Worm (Caenorhabditis elegans) whole organism, L4 larva: ENCODE results near the gene F35F11.2.

Experiments
- F44E2.7 ChIP-seq: fragments of 200-800 bp; sonication (Bioruptor generic); IDR thresholded peaks from 2 replicates; pipeline ENCODE4 v2.1.2; 2022; ENCODE audit warnings: missing genetic modification characterization, missing compliant biosample characterization
- F49E8.2 ChIP-seq: sonication (generic microtip); optimal IDR thresholded peaks from 2 replicates; lab custom pipeline; 2016; ENCODE audit warnings: missing compliant biosample characterization, mild to moderate bottlenecking, missing genetic modification characterization, borderline replicate concordance
- R02D3.7 ChIP-seq: fragments of 150-350 bp; sonication (generic microtip); optimal IDR thresholded peaks from 3 replicates; lab custom pipeline; 2014; ENCODE audit warnings: missing biosample characterization, missing genetic modification characterization
- Y105C5A.15 ChIP-seq: fragments of 200-800 bp; sonication (Bioruptor generic); IDR thresholded peaks from 2 replicates; pipeline ENCODE4 v1.3.6; 2022; ENCODE audit warnings: missing genetic modification characterization, missing compliant biosample characterization
- Y48G9A.11 ChIP-seq: fragments of 200-800 bp; sonication (Bioruptor generic); IDR thresholded peaks from 2 replicates; pipeline ENCODE4 v1.3.6; 2022; ENCODE audit warnings: missing genetic modification reagents, missing genetic modification characterization, missing compliant biosample characterization
- aha-1 ChIP-seq: fragments of 150-350 bp; peaks from one replicate; lab custom pipeline; 2014; ENCODE audit warnings: missing biosample characterization, missing genetic modification characterization
- ama-1 ChIP-seq: fragments of 150-350 bp; optimal IDR thresholded peaks from 2 replicates; lab custom pipeline; 2014; ENCODE audit warnings: inconsistent platforms, mixed read lengths
- arid-1 ChIP-seq: fragments of 200-800 bp; sonication (Bioruptor generic); conservative IDR thresholded peaks from 2 replicates; pipeline ENCODE4 v1.3.6; 2022; ENCODE audit warnings: missing genetic modification reagents, missing genetic modification characterization, missing compliant biosample characterization
- ceh-20 ChIP-seq: fragments of 200-800 bp; sonication (Bioruptor generic); IDR thresholded peaks from 2 replicates; pipeline ENCODE4 v1.3.6; 2022; ENCODE audit warnings: missing genetic modification reagents, missing genetic modification characterization, missing compliant biosample characterization
- ceh-32 ChIP-seq: sonication (generic microtip); optimal IDR thresholded peaks from 2 replicates; lab custom pipeline; 2016; ENCODE audit warnings: mild to moderate bottlenecking, missing genetic modification characterization, missing compliant biosample characterization; ENCODE audit not compliant: poor library complexity
- ceh-44 ChIP-seq: fragments of 200-800 bp; sonication (Bioruptor generic); IDR thresholded peaks from 2 replicates; pipeline ENCODE4 v1.3.6; 2022; ENCODE audit warnings: missing genetic modification reagents, missing genetic modification characterization, missing compliant biosample characterization
- ctbp-1 ChIP-seq: fragments of 200-800 bp; sonication (Bioruptor generic); IDR thresholded peaks from 2 replicates; pipeline ENCODE4 v1.3.6; 2022; ENCODE audit warnings: missing genetic modification reagents, missing genetic modification characterization, missing compliant biosample characterization
- daf-12 ChIP-seq: fragments of 150-350 bp; optimal IDR thresholded peaks from 2 replicates; lab custom pipeline; 2014; ENCODE audit warnings: missing biosample characterization, missing genetic modification reagents, missing genetic modification characterization
- daf-16 ChIP-seq, 3 experiments: sonication (generic microtip); optimal IDR thresholded peaks; 2 replicates each; lab custom pipeline; 2016 to 2017; ENCODE audit warnings: missing genetic modification characterization in 3 of 3, missing genetic modification reagents in 3 of 3, mild to moderate bottlenecking in 2 of 3, missing compliant biosample characterization in 2 of 3, missing biosample characterization in 1 of 3, moderate library complexity in 1 of 3
- dmd-6 ChIP-seq: fragments of 200-800 bp; sonication (Bioruptor generic); IDR thresholded peaks from 2 replicates; pipeline ENCODE4 v1.3.6; 2022; ENCODE audit warnings: missing genetic modification reagents, missing genetic modification characterization, missing compliant biosample characterization
- dmd-9 ChIP-seq: fragments of 200-800 bp; sonication (Bioruptor generic); IDR thresholded peaks from 2 replicates; pipeline ENCODE4 v1.3.6; 2022; ENCODE audit warnings: missing genetic modification reagents, missing genetic modification characterization, missing compliant biosample characterization
- dve-1 ChIP-seq: sonication (generic microtip); optimal IDR thresholded peaks from 2 replicates; lab custom pipeline; 2017; ENCODE audit warnings: antibody characterized with exemption, mild to moderate bottlenecking, missing genetic modification characterization, missing compliant biosample characterization; ENCODE audit not compliant: insufficient read depth
- egl-27 ChIP-seq: sonication (generic microtip); optimal IDR thresholded peaks from 3 replicates; lab custom pipeline; 2017; ENCODE audit warnings: missing biosample characterization, missing genetic modification reagents, missing genetic modification characterization
- hif-1 ChIP-seq, 2 experiments: sonication (generic microtip); optimal IDR thresholded peaks; 2 replicates each; lab custom pipeline; 2016 to 2017; ENCODE audit warnings: missing compliant biosample characterization in 2 of 2, missing genetic modification characterization in 2 of 2, missing genetic modification reagents in 2 of 2, missing genotype in 2 of 2, mild to moderate bottlenecking in 1 of 2
- hlh-11 ChIP-seq: fragments of 200-800 bp; sonication (Bioruptor generic); optimal IDR thresholded peaks from 2 replicates; lab custom pipeline; 2018; ENCODE audit warnings: mild to moderate bottlenecking, missing genetic modification characterization, missing compliant biosample characterization
- lin-38 ChIP-seq: fragments of 200-800 bp; sonication (Bioruptor generic); IDR thresholded peaks from 2 replicates; pipeline ENCODE4 v1.3.6; 2022; ENCODE audit warnings: missing genetic modification reagents, missing genetic modification characterization, missing compliant biosample characterization
- nhr-10 ChIP-seq: fragments of 150-350 bp; optimal IDR thresholded peaks from 2 replicates; lab custom pipeline; 2014; ENCODE audit warnings: missing biosample characterization, missing genetic modification characterization
- nhr-102 ChIP-seq: sonication (generic microtip); optimal IDR thresholded peaks from 2 replicates; lab custom pipeline; 2016; ENCODE audit warnings: mild to moderate bottlenecking, missing genetic modification characterization, moderate library complexity, missing compliant biosample characterization
- nhr-11 ChIP-seq: fragments of 150-350 bp; optimal IDR thresholded peaks from 2 replicates; lab custom pipeline; 2014; ENCODE audit warnings: missing biosample characterization, missing genetic modification characterization
- nhr-237 ChIP-seq: sonication (generic microtip); optimal IDR thresholded peaks from 2 replicates; lab custom pipeline; 2017; ENCODE audit warnings: missing biosample characterization, missing genetic modification characterization
- nhr-28 ChIP-seq: fragments of 150-350 bp; optimal IDR thresholded peaks from 2 replicates; lab custom pipeline; 2014; ENCODE audit warnings: missing biosample characterization, missing genetic modification characterization
- nhr-6 ChIP-seq: fragments of 150-350 bp; optimal IDR thresholded peaks from 2 replicates; lab custom pipeline; 2014; ENCODE audit warnings: missing biosample characterization, missing genetic modification characterization
- php-3 ChIP-seq: fragments of 200-800 bp; sonication (Bioruptor generic); IDR thresholded peaks from 2 replicates; pipeline ENCODE4 v1.3.6; 2022; ENCODE audit warnings: missing genetic modification reagents, missing genetic modification characterization, missing compliant biosample characterization
- pqm-1 ChIP-seq: sonication (generic microtip); optimal IDR thresholded peaks from 2 replicates; lab custom pipeline; 2017; ENCODE audit warnings: missing biosample characterization, missing genetic modification characterization
- rbr-2 ChIP-seq: sonication (generic microtip); optimal IDR thresholded peaks from 2 replicates; lab custom pipeline; 2016; ENCODE audit warnings: missing genotype, missing genetic modification characterization, missing compliant biosample characterization
- saeg-2 ChIP-seq: fragments of 200-800 bp; sonication (Bioruptor generic); IDR thresholded peaks from 2 replicates; pipeline ENCODE4 v1.3.6; 2022; ENCODE audit warnings: missing genetic modification reagents, missing genetic modification characterization, missing compliant biosample characterization
- set-16 ChIP-seq: fragments of 200-800 bp; sonication (Bioruptor generic); IDR thresholded peaks from 2 replicates; pipeline ENCODE4 v1.3.6; 2022; ENCODE audit warnings: missing genetic modification reagents, missing genetic modification characterization, missing compliant biosample characterization
- snpc-1.2 ChIP-seq: fragments of 200-800 bp; sonication (Bioruptor generic); IDR thresholded peaks from 2 replicates; pipeline ENCODE4 v1.3.6; 2022; ENCODE audit warnings: missing genetic modification reagents, missing genetic modification characterization, missing compliant biosample characterization
- tra-1 ChIP-seq: fragments of 200-800 bp; sonication (Bioruptor generic); IDR thresholded peaks from 2 replicates; pipeline ENCODE4 v1.3.6; 2022; ENCODE audit warnings: missing genetic modification reagents, missing genetic modification characterization, missing compliant biosample characterization
- unc-62 ChIP-seq, 3 experiments: fragments of 150-350 bp in 1 of 3; sonication (generic microtip); optimal IDR thresholded peaks in 2 of 3; peaks in 1 of 3; 1 replicate in 1 of 3; 2 replicates in 2 of 3; lab custom pipeline; 2014 to 2017; ENCODE audit warnings: missing biosample characterization in 3 of 3, missing genetic modification characterization in 3 of 3, missing genetic modification reagents in 3 of 3, missing genotype in 1 of 3
- vab-7 ChIP-seq: fragments of 200-800 bp; sonication (Bioruptor generic); IDR thresholded peaks from 2 replicates; pipeline ENCODE4 v1.3.6; 2022; ENCODE audit warnings: missing genetic modification reagents, missing genetic modification characterization, missing compliant biosample characterization
- zfp-2 ChIP-seq: sonication (generic microtip); optimal IDR thresholded peaks from 2 replicates; lab custom pipeline; 2016; ENCODE audit warnings: mild to moderate bottlenecking, missing genetic modification characterization, missing compliant biosample characterization
- ztf-7 ChIP-seq: fragments of 150-350 bp; optimal IDR thresholded peaks from 2 replicates; lab custom pipeline; 2014; ENCODE audit warnings: missing biosample characterization, missing genetic modification characterization

F35F11.2 gene

ce11 chrIV:4014341-4014826 lies 25.7 kb upstream of the F35F11.2 start (continued):
- no peak for TF ChIP-seq dve-1 (tag; lab: Kevin White, UChicago)
- TF ChIP-seq hif-1 (tag; optimal IDR thresholded peaks at IDR 0.05; lab: Kevin White, UChicago) = no peak
- TF ChIP-seq arid-1 = peak; percentile 13; the same call in 1 of the 2 replicates

ce11 chrIV:4015660-4016059 lies 24.4 kb upstream of the F35F11.2 start:
- peak in 1 of 2 experiments; percentile 97 for TF ChIP-seq unc-62 (GFP tag; optimal IDR thresholded peaks at IDR 0.05 in 1 of 2; lab: Kevin White, UChicago)
- TF ChIP-seq unc-62 (tag; optimal IDR thresholded peaks at IDR 0.05; lab: Kevin White, UChicago) = no peak
- TF ChIP-seq vab-7 (GFP tag; lab: Robert Waterston, UW) = no peak
- no peak for TF ChIP-seq set-16 (GFP tag; lab: Robert Waterston, UW)
- TF ChIP-seq daf-12 (tag; lab: Kevin White, UChicago) = no peak
- TF ChIP-seq aha-1 (tag; lab: Kevin White, UChicago) = peak; percentile 82
- TF ChIP-seq rbr-2 (tag; lab: Kevin White, UChicago) = no peak
- no peak for TF ChIP-seq egl-27 (tag; lab: Kevin White, UChicago)

DNA sequence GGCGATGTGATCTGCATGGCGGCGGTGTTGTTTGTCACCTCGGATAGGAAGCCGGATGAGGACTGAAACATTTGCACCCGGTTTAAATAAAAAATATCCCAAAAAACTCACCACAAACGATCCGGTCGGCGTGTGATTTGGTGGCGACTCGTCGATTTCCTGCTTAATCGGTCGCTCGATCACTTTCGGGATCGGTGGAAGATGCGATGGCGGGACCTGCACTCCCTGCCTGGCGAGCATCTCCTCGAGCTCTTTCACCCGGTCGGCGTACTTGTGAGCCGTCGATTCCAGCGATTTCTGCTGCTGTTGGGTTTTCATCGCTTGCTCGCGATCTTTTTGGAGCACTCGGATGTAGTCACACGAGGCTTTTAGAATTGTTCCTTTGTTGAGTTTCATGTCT lies 23.4 kb upstream of the F35F11.2 start:
- TF ChIP-seq saeg-2 (GFP tag; lab: Robert Waterston, UW) (no peak), set-16 (GFP tag; lab: Robert Waterston, UW) (peak; percentile 84), F44E2.7 (GFP tag; lab: Robert Waterston, UW) (no peak), lin-38 (GFP tag; lab: Robert Waterston, UW) (no peak), ceh-44 (GFP tag; lab: Robert Waterston, UW) (no peak), snpc-1.2 (GFP tag; lab: Robert Waterston, UW) (peak; percentile 6; the same call in 1 of the 2 replicates), hif-1 (tag; optimal IDR thresholded peaks at IDR 0.05; lab: Kevin White, UChicago) (no peak), dmd-9 (GFP tag; lab: Robert Waterston, UW) (0 out of 2 replicates have a peak, but pooled peaks have one; percentile 53), ceh-32 (tag; lab: Kevin White, UChicago) (no peak)
- TF ChIP-seq, all 104 proteins: peak for 3

- TF ChIP-seq php-3 (GFP tag; lab: Robert Waterston, UW) = peak; percentile 38; the same call in 1 of the 2 replicates
- no peak for TF ChIP-seq nhr-237 (tag; lab: Kevin White, UChicago)
- TF ChIP-seq nhr-6 (tag; lab: Kevin White, UChicago) = peak; percentile 15
- no peak for TF ChIP-seq ztf-7 (tag; lab: Kevin White, UChicago)
- TF ChIP-seq dmd-6 = peak; percentile 54
- TF ChIP-seq aha-1 (tag; lab: Kevin White, UChicago) = peak; percentile 73
- TF ChIP-seq hlh-11 (tag; lab: Kevin White, UChicago) = peak; percentile 26
- TF ChIP-seq zfp-2 = no peak
- 0 out of 2 replicates have a peak, but pooled peaks have one; percentile 62 for TF ChIP-seq tra-1 (GFP tag; lab: Robert Waterston, UW)
- peak; percentile 89 for TF ChIP-seq set-16 (GFP tag; lab: Robert Waterston, UW)
- TF ChIP-seq unc-62 (GFP tag; optimal IDR thresholded peaks at IDR 0.05 in 1 of 2; lab: Kevin White, UChicago) = peak in 1 of 2 experiments; percentile 97
- TF ChIP-seq unc-62 (tag; optimal IDR thresholded peaks at IDR 0.05; lab: Kevin White, UChicago) = no peak
- peak; percentile 32; the same call in 1 of the 2 replicates for TF ChIP-seq Y48G9A.11 (GFP tag; lab: Robert Waterston, UW)
- TF ChIP-seq dve-1 (tag; lab: Kevin White, UChicago) = peak; percentile 44
- peak; percentile 68 for TF ChIP-seq ama-1
- peak; percentile 39 for TF ChIP-seq nhr-28 (tag; lab: Kevin White, UChicago)
- TF ChIP-seq hif-1 (tag; optimal IDR thresholded peaks at IDR 0.05; lab: Kevin White, UChicago) = peak in 1 of 2 experiments; percentile 5
Measured at ce11 chrIV:4018692-4019387, 21.2 kb upstream of the F35F11.2 start.

- no peak for TF ChIP-seq nhr-102 (tag; lab: Kevin White, UChicago)
- peak; percentile 33 for TF ChIP-seq nhr-10 (tag; lab: Kevin White, UChicago)
- no peak for TF ChIP-seq ceh-32 (tag; lab: Kevin White, UChicago)
- TF ChIP-seq ctbp-1 (GFP tag; lab: Robert Waterston, UW) = peak; percentile 81; the same call in 1 of the 2 replicates
- TF ChIP-seq daf-16 (GFP tag; optimal IDR thresholded peaks at IDR 0.05; lab: Kevin White, UChicago) = no peak
- peak; percentile 20 for TF ChIP-seq daf-16 (tag; optimal IDR thresholded peaks at IDR 0.05; lab: Kevin White, UChicago)
- no peak for TF ChIP-seq R02D3.7 (tag; lab: Kevin White, UChicago)
- no peak for TF ChIP-seq pqm-1 (tag; lab: Kevin White, UChicago)
- TF ChIP-seq snpc-1.2 (GFP tag; lab: Robert Waterston, UW) = no peak
- no peak for TF ChIP-seq Y105C5A.15
- TF ChIP-seq ceh-20 (GFP tag; lab: Robert Waterston, UW) = peak; percentile 44; the same call in 1 of the 2 replicates
- no peak for TF ChIP-seq egl-27 (tag; lab: Kevin White, UChicago)
- peak; percentile 79 for TF ChIP-seq nhr-11
- no peak for TF ChIP-seq unc-62 (GFP tag; optimal IDR thresholded peaks at IDR 0.05 in 1 of 2; lab: Kevin White, UChicago)
- TF ChIP-seq unc-62 (tag; optimal IDR thresholded peaks at IDR 0.05; lab: Kevin White, UChicago) = no peak
- TF ChIP-seq F49E8.2 (tag; lab: Kevin White, UChicago) = no peak
- no peak for TF ChIP-seq Y48G9A.11 (GFP tag; lab: Robert Waterston, UW)
Measured at ce11 chrIV:4019836-4020235, 20.2 kb upstream of the F35F11.2 start.
